Worm (Caenorhabditis elegans) whole organism, L4 larva: ENCODE results near the gene fbxo-11.2.

Source experiments
- T20F7.1 ChIP-seq: fragments of 200-800 bp; sonication (Bioruptor generic); optimal IDR thresholded peaks from 2 replicates; lab custom pipeline; 2018; ENCODE audit warnings: mild to moderate bottlenecking, missing genetic modification characterization, missing compliant biosample characterization
- Y5F2A.4 ChIP-seq: fragments of 200-800 bp; sonication (Bioruptor generic); optimal IDR thresholded peaks from 2 replicates; lab custom pipeline; 2018; ENCODE audit warnings: mild to moderate bottlenecking, missing genetic modification characterization, missing compliant biosample characterization
- aha-1 ChIP-seq: fragments of 150-350 bp; peaks from one replicate; lab custom pipeline; 2014; ENCODE audit warnings: missing biosample characterization, missing genetic modification characterization
- ceh-28 ChIP-seq: fragments of 150-350 bp; optimal IDR thresholded peaks from 2 replicates; lab custom pipeline; 2014; ENCODE audit warnings: missing biosample characterization, missing genetic modification reagents, missing genetic modification characterization
- ceh-82 ChIP-seq: sonication (generic microtip); optimal IDR thresholded peaks from 2 replicates; lab custom pipeline; 2017; ENCODE audit warnings: missing biosample characterization, missing genetic modification characterization
- cey-2 ChIP-seq: sonication (generic microtip); optimal IDR thresholded peaks from 3 replicates; lab custom pipeline; 2017; ENCODE audit warnings: missing genetic modification characterization, mild to moderate bottlenecking, missing compliant biosample characterization, antibody characterized with exemption, borderline replicate concordance; ENCODE audit not compliant: insufficient read depth
- daf-8 ChIP-seq: fragments of 200-800 bp; sonication (Bioruptor generic); IDR thresholded peaks from 2 replicates; pipeline ENCODE4 v1.3.6; 2022; ENCODE audit warnings: missing genetic modification characterization, missing compliant biosample characterization
- dmd-6 ChIP-seq: fragments of 200-800 bp; sonication (Bioruptor generic); IDR thresholded peaks from 2 replicates; pipeline ENCODE4 v1.3.6; 2022; ENCODE audit warnings: missing genetic modification reagents, missing genetic modification characterization, missing compliant biosample characterization
- dve-1 ChIP-seq: sonication (generic microtip); optimal IDR thresholded peaks from 2 replicates; lab custom pipeline; 2017; ENCODE audit warnings: antibody characterized with exemption, mild to moderate bottlenecking, missing genetic modification characterization, missing compliant biosample characterization; ENCODE audit not compliant: insufficient read depth
- madf-5 ChIP-seq, 2 experiments: fragments of 200-800 bp; sonication (Bioruptor generic); IDR thresholded peaks; 2 replicates each; pipeline ENCODE4 v1.3.6; 2022; ENCODE audit warnings: missing compliant biosample characterization in 2 of 2, missing genetic modification characterization in 2 of 2
- snpc-1.2 ChIP-seq: fragments of 200-800 bp; sonication (Bioruptor generic); IDR thresholded peaks from 2 replicates; pipeline ENCODE4 v1.3.6; 2022; ENCODE audit warnings: missing genetic modification reagents, missing genetic modification characterization, missing compliant biosample characterization
- tra-1 ChIP-seq: fragments of 200-800 bp; sonication (Bioruptor generic); IDR thresholded peaks from 2 replicates; pipeline ENCODE4 v1.3.6; 2022; ENCODE audit warnings: missing genetic modification reagents, missing genetic modification characterization, missing compliant biosample characterization
- unc-62 ChIP-seq, 3 experiments: fragments of 150-350 bp in 1 of 3; sonication (generic microtip); optimal IDR thresholded peaks in 2 of 3; peaks in 1 of 3; 1 replicate in 1 of 3; 2 replicates in 2 of 3; lab custom pipeline; 2014 to 2017; ENCODE audit warnings: missing biosample characterization in 3 of 3, missing genetic modification characterization in 3 of 3, missing genetic modification reagents in 3 of 3, missing genotype in 1 of 3
- zfp-2 ChIP-seq: sonication (generic microtip); optimal IDR thresholded peaks from 2 replicates; lab custom pipeline; 2016; ENCODE audit warnings: mild to moderate bottlenecking, missing genetic modification characterization, missing compliant biosample characterization

Gene fbxo-11.2

ce11 chrIII:1001297-1001696 is 51.7 kb downstream of the fbxo-11.2 start, which contains the start of gene R06B10.7:
TSS of gene R06B10.7 (minus strand) at chrIII:1001397.
- no peak for TF ChIP-seq snpc-1.2 (GFP tag; lab: Robert Waterston, UW)
- TF ChIP-seq Y5F2A.4: no peak
- no peak for TF ChIP-seq madf-5 (GFP tag; IDR thresholded peaks at IDR 0.05; lab: Robert Waterston, UW)
- TF ChIP-seq, all 104 proteins: peak for 0

- peak; percentile 66 for TF ChIP-seq ceh-28
- no peak for TF ChIP-seq dve-1 (tag; lab: Kevin White, UChicago)
These were observed 54.2 kb downstream of the fbxo-11.2 start for ce11 chrIII:998855-999254.

ce11 chrIII:996564-996963 is 56.5 kb downstream of the fbxo-11.2 start:
- TF ChIP-seq ceh-82 (tag; lab: Kevin White, UChicago) (no peak), zfp-2 (no peak), dmd-6 (GFP tag; lab: Robert Waterston, UW) (no peak), aha-1 (tag; lab: Kevin White, UChicago) (no peak), unc-62 (GFP tag; optimal IDR thresholded peaks at IDR 0.05 in 1 of 2; lab: Kevin White, UChicago) (peak in 1 of 2 experiments; percentile 35), unc-62 (tag; optimal IDR thresholded peaks at IDR 0.05; lab: Kevin White, UChicago) (no peak), T20F7.1 (GFP tag; lab: Kevin White, UChicago) (no peak), daf-8 (GFP tag; lab: Robert Waterston, UW) (no peak), tra-1 (no peak), cey-2 (no peak), ceh-28 (peak; percentile 79)
